Worm (Caenorhabditis elegans) whole organism, L3 larva: ENCODE results near the gene dyci-1.

ENCODE experiments used
- R02D3.7 ChIP-seq: fragments of 150-350 bp; optimal IDR thresholded peaks from 2 replicates; lab custom pipeline; 2014; ENCODE audit warnings: missing biosample characterization, missing genetic modification characterization
- ZK546.5 ChIP-seq: sonication (generic microtip); optimal IDR thresholded peaks from 2 replicates; lab custom pipeline; 2017; ENCODE audit warnings: missing biosample characterization, missing genetic modification characterization
- aly-2 ChIP-seq: fragments of 150-350 bp; optimal IDR thresholded peaks from 2 replicates; lab custom pipeline; 2014; ENCODE audit warnings: missing biosample characterization, missing genetic modification characterization
- ama-1 ChIP-seq: fragments of 150-350 bp; optimal IDR thresholded peaks from 2 replicates; lab custom pipeline; 2018
- ceh-16 ChIP-seq: sonication (generic microtip); optimal IDR thresholded peaks from 2 replicates; lab custom pipeline; 2017; ENCODE audit warnings: missing biosample characterization, missing genetic modification characterization
- ceh-28 ChIP-seq: fragments of 150-350 bp; optimal IDR thresholded peaks from 2 replicates; lab custom pipeline; 2014; ENCODE audit warnings: missing biosample characterization, missing genetic modification reagents, missing genetic modification characterization
- ceh-82 ChIP-seq: fragments of 150-350 bp; optimal IDR thresholded peaks from 2 replicates; lab custom pipeline; 2014; ENCODE audit warnings: missing biosample characterization, missing genetic modification characterization
- ceh-9 ChIP-seq: sonication (generic microtip); optimal IDR thresholded peaks from 2 replicates; lab custom pipeline; 2018; ENCODE audit warnings: missing biosample characterization, missing genetic modification characterization
- egl-27 ChIP-seq: sonication (generic microtip); optimal IDR thresholded peaks from 4 replicates; lab custom pipeline; 2017; ENCODE audit warnings: missing biosample characterization, missing genetic modification reagents, missing genetic modification characterization
- egl-5 ChIP-seq: fragments of 150-350 bp; optimal IDR thresholded peaks from 2 replicates; lab custom pipeline; 2017; ENCODE audit warnings: missing biosample characterization, missing genetic modification reagents, missing genetic modification characterization, inconsistent platforms
- elt-1 ChIP-seq: fragments of 150-350 bp; optimal IDR thresholded peaks from 2 replicates; lab custom pipeline; 2014; ENCODE audit warnings: missing biosample characterization, missing genetic modification characterization
- elt-2 ChIP-seq: sonication (generic microtip); optimal IDR thresholded peaks from 2 replicates; lab custom pipeline; 2016; ENCODE audit warnings: missing genetic modification reagents, mild to moderate bottlenecking, missing genetic modification characterization, missing compliant biosample characterization
- elt-3 ChIP-seq, 3 experiments: fragments of 150-350 bp in 1 of 3; sonication (generic microtip) in 2 of 3; optimal IDR thresholded peaks; 2 replicates in 2 of 3; 4 replicates in 1 of 3; lab custom pipeline; 2014 to 2017; ENCODE audit warnings: missing biosample characterization in 3 of 3, missing genetic modification characterization in 3 of 3
- eor-1 ChIP-seq, 2 experiments: fragments of 150-350 bp; optimal IDR thresholded peaks; 2 replicates each; lab custom pipeline; 2014 to 2018; ENCODE audit warnings: missing biosample characterization in 2 of 2, missing genetic modification characterization in 2 of 2
- fkh-10 ChIP-seq: sonication (generic microtip); optimal IDR thresholded peaks from 2 replicates; lab custom pipeline; 2017; ENCODE audit warnings: missing biosample characterization, missing genetic modification reagents, missing genetic modification characterization
- fkh-2 ChIP-seq: fragments of 150-350 bp; optimal IDR thresholded peaks from 2 replicates; lab custom pipeline; 2014; ENCODE audit warnings: missing biosample characterization, missing genetic modification reagents, missing genetic modification characterization
- fos-1 ChIP-seq: fragments of 150-350 bp; optimal IDR thresholded peaks from 2 replicates; lab custom pipeline; 2014; ENCODE audit warnings: missing biosample characterization, missing genetic modification characterization
- hmg-11 ChIP-seq: sonication (generic microtip); optimal IDR thresholded peaks from 2 replicates; lab custom pipeline; 2016; ENCODE audit warnings: missing genetic modification characterization, missing compliant biosample characterization
- jun-1 ChIP-seq: fragments of 150-350 bp; optimal IDR thresholded peaks from 2 replicates; lab custom pipeline; 2014; ENCODE audit warnings: missing biosample characterization, missing genetic modification reagents, missing genetic modification characterization
- lin-15B ChIP-seq: fragments of 150-350 bp; optimal IDR thresholded peaks from 2 replicates; lab custom pipeline; 2014; ENCODE audit warnings: missing biosample characterization, missing genetic modification characterization
- lin-39 ChIP-seq: fragments of 150-350 bp; optimal IDR thresholded peaks from 2 replicates; lab custom pipeline; 2018; ENCODE audit warnings: missing biosample characterization, missing genetic modification reagents, missing genetic modification characterization
- lsy-12 ChIP-seq: sonication (generic microtip); optimal IDR thresholded peaks from 2 replicates; lab custom pipeline; 2016; ENCODE audit warnings: mild to moderate bottlenecking, missing genetic modification characterization, missing compliant biosample characterization
- mdl-1 ChIP-seq: fragments of 150-350 bp; optimal IDR thresholded peaks from 2 replicates; lab custom pipeline; 2014; ENCODE audit warnings: missing biosample characterization, missing genetic modification characterization
- mml-1 ChIP-seq: fragments of 150-350 bp; sonication (generic microtip); optimal IDR thresholded peaks from 3 replicates; lab custom pipeline; 2014; ENCODE audit warnings: missing biosample characterization, missing genetic modification characterization
- nfya-1 ChIP-seq: sonication (generic microtip); optimal IDR thresholded peaks from 2 replicates; lab custom pipeline; 2017; ENCODE audit warnings: missing genetic modification characterization, mild to moderate bottlenecking, missing compliant biosample characterization, antibody characterized with exemption, moderate library complexity; ENCODE audit not compliant: insufficient read depth
- nhr-11 ChIP-seq: fragments of 150-350 bp; optimal IDR thresholded peaks from 2 replicates; lab custom pipeline; 2014; ENCODE audit warnings: missing biosample characterization, missing genetic modification characterization
- nhr-12 ChIP-seq: fragments of 150-350 bp; optimal IDR thresholded peaks from 2 replicates; lab custom pipeline; 2014; ENCODE audit warnings: missing biosample characterization, missing genetic modification characterization
- nhr-23 ChIP-seq: fragments of 150-350 bp; optimal IDR thresholded peaks from 2 replicates; lab custom pipeline; 2014; ENCODE audit warnings: missing biosample characterization, missing genetic modification reagents, missing genetic modification characterization
- nhr-237 ChIP-seq: fragments of 150-350 bp; optimal IDR thresholded peaks from 2 replicates; lab custom pipeline; 2014; ENCODE audit warnings: missing biosample characterization, missing genetic modification characterization
- nhr-25 ChIP-seq: sonication (generic microtip); optimal IDR thresholded peaks from 2 replicates; lab custom pipeline; 2017; ENCODE audit warnings: missing biosample characterization, missing genetic modification characterization
- nhr-28 ChIP-seq: fragments of 150-350 bp; optimal IDR thresholded peaks from 2 replicates; lab custom pipeline; 2014; ENCODE audit warnings: missing biosample characterization, missing genetic modification characterization
- nhr-43 ChIP-seq: sonication (generic microtip); optimal IDR thresholded peaks from 2 replicates; lab custom pipeline; 2016; ENCODE audit warnings: mild to moderate bottlenecking, missing genetic modification characterization, missing compliant biosample characterization; ENCODE audit not compliant: poor library complexity, severe bottlenecking
- nhr-67 ChIP-seq: fragments of 150-350 bp; optimal IDR thresholded peaks from 2 replicates; lab custom pipeline; 2014; ENCODE audit warnings: missing biosample characterization, missing genetic modification characterization
- nhr-76 ChIP-seq: fragments of 150-350 bp; sonication (generic microtip); optimal IDR thresholded peaks from 5 replicates; lab custom pipeline; 2014; ENCODE audit warnings: missing biosample characterization, missing genetic modification characterization
- nhr-77 ChIP-seq: fragments of 150-350 bp; optimal IDR thresholded peaks from 2 replicates; lab custom pipeline; 2014; ENCODE audit warnings: missing biosample characterization, missing genetic modification characterization
- pha-4 ChIP-seq: fragments of 150-350 bp; optimal IDR thresholded peaks from 2 replicates; lab custom pipeline; 2014; ENCODE audit warnings: missing biosample characterization, missing genetic modification reagents, missing genetic modification characterization
- pqm-1 ChIP-seq: fragments of 150-350 bp; optimal IDR thresholded peaks from 2 replicates; lab custom pipeline; 2017; ENCODE audit warnings: missing biosample characterization, missing genetic modification characterization, inconsistent platforms
- sea-2 ChIP-seq: fragments of 150-350 bp; sonication (generic microtip); optimal IDR thresholded peaks from 4 replicates; lab custom pipeline; 2014; ENCODE audit warnings: missing biosample characterization, missing genetic modification reagents, missing genetic modification characterization
- skn-1 ChIP-seq: fragments of 150-350 bp; optimal IDR thresholded peaks from 2 replicates; lab custom pipeline; 2014; ENCODE audit warnings: missing biosample characterization, missing genetic modification characterization
- snpc-4 ChIP-seq: fragments of 150-350 bp; optimal IDR thresholded peaks from 2 replicates; lab custom pipeline; 2014; ENCODE audit warnings: missing biosample characterization, missing genetic modification characterization
- tbx-2 ChIP-seq: sonication (generic microtip); optimal IDR thresholded peaks from 2 replicates; lab custom pipeline; 2016; ENCODE audit warnings: mild to moderate bottlenecking, missing genetic modification characterization, missing compliant biosample characterization
- unc-39 ChIP-seq: sonication (generic microtip); optimal IDR thresholded peaks from 4 replicates; lab custom pipeline; 2017; ENCODE audit warnings: missing biosample characterization, missing genetic modification characterization
- unc-62 ChIP-seq: fragments of 150-350 bp; sonication (generic microtip); optimal IDR thresholded peaks from 4 replicates; lab custom pipeline; 2014; ENCODE audit warnings: missing biosample characterization, missing genetic modification reagents, missing genetic modification characterization
- ztf-11 ChIP-seq: fragments of 150-350 bp; optimal IDR thresholded peaks from 2 replicates; lab custom pipeline; 2014; ENCODE audit warnings: missing biosample characterization, missing genetic modification characterization
- ztf-4 ChIP-seq: fragments of 150-350 bp; optimal IDR thresholded peaks from 2 replicates; lab custom pipeline; 2014; ENCODE audit warnings: missing biosample characterization, missing genetic modification characterization

Gene dyci-1

ce11 chrIV:6785151-6785550, at the start of gene dyci-1:
Gene dyci-1, minus strand, starts transcription at chrIV:6785272.
- no peak for TF ChIP-seq ztf-4 (tag; lab: Kevin White, UChicago)
- TF ChIP-seq ceh-16 (tag; lab: Kevin White, UChicago) = no peak
- TF ChIP-seq eor-1 (tag; optimal IDR thresholded peaks at IDR 0.05; lab: Kevin White, UChicago) = no peak
- no peak for TF ChIP-seq tbx-2
- TF ChIP-seq snpc-4 = peak; percentile 13
- TF ChIP-seq lsy-12 = no peak
- TF ChIP-seq nhr-23 (tag; lab: Kevin White, UChicago) = no peak
- TF ChIP-seq elt-1 (tag; lab: Kevin White, UChicago) = no peak
- TF ChIP-seq nhr-28 (tag; lab: Kevin White, UChicago) = no peak
- TF ChIP-seq unc-39 (tag; lab: Kevin White, UChicago) = no peak
- TF ChIP-seq jun-1 = no peak
- TF ChIP-seq unc-62 (GFP tag; lab: Kevin White, UChicago) = no peak
- no peak for TF ChIP-seq fkh-10 (GFP tag; lab: Kevin White, UChicago)
- peak; percentile 32 for TF ChIP-seq nfya-1 (tag; lab: Kevin White, UChicago)
- no peak for TF ChIP-seq R02D3.7
- no peak for TF ChIP-seq lin-39 (tag; lab: Kevin White, UChicago)
- peak; percentile 22 for TF ChIP-seq elt-2 (tag; lab: Kevin White, UChicago)
- no peak for TF ChIP-seq nhr-76
- TF ChIP-seq nhr-12 (tag; lab: Kevin White, UChicago) = no peak
- no peak for TF ChIP-seq ZK546.5
- TF ChIP-seq nhr-25 = peak; percentile 30
- TF ChIP-seq ceh-28 (tag; lab: Kevin White, UChicago) = peak; percentile 17
- TF ChIP-seq mml-1 (tag; lab: Kevin White, UChicago) = no peak
- no peak for TF ChIP-seq nhr-43 (tag; lab: Kevin White, UChicago)
- TF ChIP-seq ama-1 = no peak
- TF ChIP-seq fkh-2 (tag; lab: Kevin White, UChicago) = no peak
- TF ChIP-seq lin-15B (tag; lab: Kevin White, UChicago) = peak; percentile 30
- TF ChIP-seq ceh-82 (tag; lab: Kevin White, UChicago) = no peak
- TF ChIP-seq egl-27 (tag; lab: Kevin White, UChicago) = no peak
- TF ChIP-seq egl-5 (tag; lab: Kevin White, UChicago) = no peak
- TF ChIP-seq mdl-1 (tag; lab: Kevin White, UChicago) = no peak
- no peak for TF ChIP-seq ceh-9
- TF ChIP-seq pqm-1 (tag; lab: Kevin White, UChicago) = no peak
- TF ChIP-seq ztf-11 (tag; lab: Kevin White, UChicago) = no peak
- TF ChIP-seq pha-4 (tag; lab: Kevin White, UChicago) = peak; percentile 87
- no peak for TF ChIP-seq fos-1 (tag; lab: Kevin White, UChicago)
- TF ChIP-seq elt-3 (tag; optimal IDR thresholded peaks at IDR 0.05; lab: Kevin White, UChicago) = no peak
- no peak for TF ChIP-seq aly-2
- no peak for TF ChIP-seq nhr-237 (tag; lab: Kevin White, UChicago)
- TF ChIP-seq nhr-11 (tag; lab: Kevin White, UChicago) = no peak
- TF ChIP-seq sea-2 (GFP tag; lab: Kevin White, UChicago) = no peak
- no peak for TF ChIP-seq skn-1 (tag; lab: Kevin White, UChicago)
- TF ChIP-seq nhr-67 (tag; lab: Kevin White, UChicago) = no peak
- TF ChIP-seq nhr-77 = no peak
- no peak for TF ChIP-seq hmg-11 (tag; lab: Kevin White, UChicago)

- TF ChIP-seq ama-1 (no peak), fkh-10 (GFP tag; lab: Kevin White, UChicago) (peak; percentile 60), hmg-11 (tag; lab: Kevin White, UChicago) (peak; percentile 31), lin-39 (tag; lab: Kevin White, UChicago) (peak; percentile 17), nhr-237 (tag; lab: Kevin White, UChicago) (no peak), fos-1 (tag; lab: Kevin White, UChicago) (no peak), nfya-1 (tag; lab: Kevin White, UChicago) (peak; percentile 38)
Measured at ce11 chrIV:6834705-6835104, 49.6 kb upstream of the dyci-1 start.
